Fruit fly (Drosophila melanogaster): Measurements from ENCODE around the gene CG43732.

CG43732 gene

dm6 chr3R:18928918-18929705 lies 20.9 kb upstream of the CG43732 start, which contains the start of gene CG42613 (continued):
- peak; percentile 44 for TF ChIP-seq CG30403 (GFP tag; optimal IDR thresholded peaks at IDR 0.05)
- TF ChIP-seq Ets65A (GFP tag), result peak; percentile 92
- TF ChIP-seq tna (GFP tag; IDR thresholded peaks at IDR 0.05; ENCODE audit: partially characterized antibody), result no peak
- TF ChIP-seq CG1529 (GFP tag; optimal IDR thresholded peaks at IDR 0.05), result peak; percentile 27
- no peak for TF ChIP-seq HmgZ (tag; optimal IDR thresholded peaks at IDR 0.05)
- peak; percentile 19 for TF ChIP-seq oc (tag; optimal IDR thresholded peaks at IDR 0.05)
- TF ChIP-seq Hand (GFP tag; optimal IDR thresholded peaks at IDR 0.05), result no peak
- TF ChIP-seq gfzf (GFP tag; optimal IDR thresholded peaks at IDR 0.05), result peak; percentile 1
- TF ChIP-seq ATbp (GFP tag; optimal IDR thresholded peaks at IDR 0.05), result peak; percentile 77
- peak; percentile 7 for TF ChIP-seq Usf (GFP tag; optimal IDR thresholded peaks at IDR 0.05)
- TF ChIP-seq bcd (GFP tag; optimal IDR thresholded peaks at IDR 0.05), result peak; percentile 86
- TF ChIP-seq emc (GFP tag; optimal IDR thresholded peaks at IDR 0.05), result no peak
- peak; percentile 27 for TF ChIP-seq CG9797 (GFP tag; optimal IDR thresholded peaks at IDR 0.05)
- no peak for TF ChIP-seq Stat92E (GFP tag; optimal IDR thresholded peaks at IDR 0.05)
- 0 out of 4 replicates have a peak, but pooled peaks have one; percentile 48 for TF ChIP-seq chinmo (GFP tag; IDR thresholded peaks at IDR 0.05; ENCODE audit: partially characterized antibody)
- no peak for TF ChIP-seq wor (GFP tag; IDR thresholded peaks at IDR 0.05)
- TF ChIP-seq CG30431 (GFP tag; optimal IDR thresholded peaks at IDR 0.05), result peak; percentile 52
- TF ChIP-seq CG31441 (GFP tag; IDR thresholded peaks at IDR 0.05), result peak; percentile 68
- TF ChIP-seq wdn (GFP tag; IDR thresholded peaks at IDR 0.05), result peak; percentile 53; the same call in 1 of the 2 replicates
- peak; percentile 61 for TF ChIP-seq ewg (GFP tag; optimal IDR thresholded peaks at IDR 0.05)
- peak; percentile 55 for TF ChIP-seq CG4730 (GFP tag; IDR thresholded peaks at IDR 0.05)
- TF ChIP-seq Elba2 (GFP tag; optimal IDR thresholded peaks at IDR 0.05), result no peak
- TF ChIP-seq CG13894 (tag; optimal IDR thresholded peaks at IDR 0.05), result no peak
- TF ChIP-seq mam (GFP tag; optimal IDR thresholded peaks at IDR 0.05), result peak; percentile 36
- peak; percentile 25; the same call in 1 of the 3 replicates for TF ChIP-seq mld (GFP tag; IDR thresholded peaks at IDR 0.05; ENCODE audit: partially characterized antibody)
- TF ChIP-seq zfh1 (GFP tag; IDR thresholded peaks at IDR 0.05), result peak; percentile 66
- TF ChIP-seq CG2678 (tag; optimal IDR thresholded peaks at IDR 0.05), result peak; percentile 23
- peak; percentile 74 for TF ChIP-seq schlank (tag; optimal IDR thresholded peaks at IDR 0.05)
- peak; percentile 45; the same call in 2 of the 3 replicates for TF ChIP-seq dysf (GFP tag; IDR thresholded peaks at IDR 0.05)
- no peak for TF ChIP-seq vnd (GFP tag; IDR thresholded peaks at IDR 0.05; ENCODE audit: partially characterized antibody)
- TF ChIP-seq Sox100B (GFP tag; optimal IDR thresholded peaks at IDR 0.05), result peak; percentile 76
- peak; percentile 64; the same call in 1 of the 2 replicates for TF ChIP-seq seq (GFP tag; IDR thresholded peaks at IDR 0.05)
- TF ChIP-seq crc (GFP tag; optimal IDR thresholded peaks at IDR 0.05), result peak; percentile 23
- TF ChIP-seq trem (tag; optimal IDR thresholded peaks at IDR 0.05), result peak; percentile 36
- TF ChIP-seq eyg (GFP tag; optimal IDR thresholded peaks at IDR 0.05), result peak; percentile 74
- peak; percentile 19 for TF ChIP-seq CG9876 (GFP tag; optimal IDR thresholded peaks at IDR 0.05)
- peak; percentile 28 for TF ChIP-seq pho (GFP tag; optimal IDR thresholded peaks at IDR 0.05)
- no peak for TF ChIP-seq lov (optimal IDR thresholded peaks at IDR 0.05)
- TF ChIP-seq lov (GFP tag; IDR thresholded peaks at IDR 0.05), result peak; percentile 84; the same call in 2 of the 3 replicates
- TF ChIP-seq CG30020 (tag; optimal IDR thresholded peaks at IDR 0.05), result peak; percentile 40
- 0 out of 2 replicates have a peak, but pooled peaks have one; percentile 9 for TF ChIP-seq al (GFP tag; IDR thresholded peaks at IDR 0.05)
- TF ChIP-seq HHEX (GFP tag; optimal IDR thresholded peaks at IDR 0.05), result peak; percentile 80
- no peak for TF ChIP-seq CG1832 (GFP tag; optimal IDR thresholded peaks at IDR 0.05)
- peak; percentile 16 for TF ChIP-seq pum (GFP tag; optimal IDR thresholded peaks at IDR 0.05)
- no peak for TF ChIP-seq CG8765 (GFP tag; IDR thresholded peaks at IDR 0.05)
- TF ChIP-seq CG18599 (GFP tag; optimal IDR thresholded peaks at IDR 0.05), result peak; percentile 14
- TF ChIP-seq en (GFP tag; optimal IDR thresholded peaks at IDR 0.05), result peak; percentile 61
- peak; percentile 98 for TF ChIP-seq stwl (tag; optimal IDR thresholded peaks at IDR 0.05)
- TF ChIP-seq Camta (GFP tag; optimal IDR thresholded peaks at IDR 0.05), result peak; percentile 44
